Worm (Caenorhabditis elegans) whole organism, young adult: ENCODE results near the gene eif-3.D.

Experiments used
- C06A6.2 ChIP-seq: fragments of 200-800 bp; sonication (Bioruptor generic); conservative IDR thresholded peaks from 2 replicates; pipeline ENCODE4 v1.3.6; 2022; ENCODE audit warnings: missing genetic modification characterization, missing compliant biosample characterization
- F33H1.4 ChIP-seq: fragments of 200-800 bp; sonication (Bioruptor generic); IDR thresholded peaks from 2 replicates; pipeline ENCODE4 v1.3.6; 2022; ENCODE audit warnings: missing genetic modification reagents, missing genetic modification characterization, missing compliant biosample characterization
- F49E8.2 ChIP-seq: sonication (generic microtip); optimal IDR thresholded peaks from 3 replicates; lab custom pipeline; 2017; ENCODE audit warnings: missing genetic modification characterization, mild to moderate bottlenecking, missing compliant biosample characterization, antibody characterized with exemption, moderate library complexity; ENCODE audit not compliant: insufficient read depth
- F52B5.7 ChIP-seq: sonication (generic microtip); optimal IDR thresholded peaks from 2 replicates; lab custom pipeline; 2016; ENCODE audit warnings: mild to moderate bottlenecking, missing genetic modification characterization, missing compliant biosample characterization
- F57A8.1 ChIP-seq: fragments of 200-800 bp; sonication (Bioruptor generic); optimal IDR thresholded peaks from 2 replicates; lab custom pipeline; 2018; ENCODE audit warnings: mild to moderate bottlenecking, missing genetic modification characterization, moderate library complexity, missing compliant biosample characterization
- Y79H2A.3 ChIP-seq: fragments of 200-800 bp; sonication (Bioruptor generic); conservative IDR thresholded peaks from 2 replicates; pipeline ENCODE4 v1.3.6; 2022; ENCODE audit warnings: missing genetic modification reagents, missing genetic modification characterization, missing compliant biosample characterization
- Y95B8A.8 ChIP-seq: fragments of 200-800 bp; sonication (Bioruptor generic); IDR thresholded peaks from 2 replicates; pipeline ENCODE4 v1.3.6; 2022; ENCODE audit warnings: missing genetic modification reagents, missing genetic modification characterization, missing compliant biosample characterization
- akir-1 ChIP-seq: fragments of 200-800 bp; sonication (Bioruptor generic); optimal IDR thresholded peaks from 2 replicates; lab custom pipeline; 2018; ENCODE audit warnings: mild to moderate bottlenecking, missing genetic modification characterization, moderate library complexity, missing compliant biosample characterization
- aptf-3 ChIP-seq: fragments of 200-800 bp; sonication (Bioruptor generic); IDR thresholded peaks from 2 replicates; pipeline ENCODE4 v1.3.6; 2022; ENCODE audit warnings: missing genetic modification characterization, missing compliant biosample characterization
- attf-5 ChIP-seq: fragments of 200-800 bp; sonication (Bioruptor generic); optimal IDR thresholded peaks from 2 replicates; lab custom pipeline; 2018; ENCODE audit warnings: mild to moderate bottlenecking, missing genetic modification characterization, missing compliant biosample characterization
- attf-6 ChIP-seq: fragments of 200-800 bp; sonication (Bioruptor generic); IDR thresholded peaks from 2 replicates; pipeline ENCODE4 v1.3.6; 2022; ENCODE audit warnings: missing genetic modification reagents, missing genetic modification characterization, missing compliant biosample characterization
- bed-2 ChIP-seq: fragments of 200-800 bp; sonication (Bioruptor generic); IDR thresholded peaks from 2 replicates; pipeline ENCODE4 v1.3.6; 2022; ENCODE audit warnings: missing genetic modification reagents, missing genetic modification characterization, missing compliant biosample characterization
- ccch-3 ChIP-seq: fragments of 200-800 bp; sonication (Bioruptor generic); optimal IDR thresholded peaks from 2 replicates; lab custom pipeline; 2018; ENCODE audit warnings: mild to moderate bottlenecking, missing genetic modification characterization, missing compliant biosample characterization
- ceh-27 ChIP-seq: fragments of 200-800 bp; sonication (Bioruptor generic); optimal IDR thresholded peaks from 2 replicates; lab custom pipeline; 2018; ENCODE audit warnings: mild to moderate bottlenecking, missing genetic modification characterization, moderate library complexity, missing compliant biosample characterization
- egl-44 ChIP-seq: fragments of 200-800 bp; sonication (Bioruptor generic); IDR thresholded peaks from 2 replicates; pipeline ENCODE4 v1.3.6; 2022; ENCODE audit warnings: missing genetic modification reagents, missing genetic modification characterization, missing compliant biosample characterization
- ets-4 ChIP-seq: fragments of 200-800 bp; sonication (Bioruptor generic); optimal IDR thresholded peaks from 2 replicates; lab custom pipeline; 2018; ENCODE audit warnings: mild to moderate bottlenecking, missing genetic modification characterization, missing compliant biosample characterization
- fkh-3 ChIP-seq: sonication (generic microtip); optimal IDR thresholded peaks from 2 replicates; lab custom pipeline; 2016; ENCODE audit warnings: mild to moderate bottlenecking, missing genetic modification characterization, missing compliant biosample characterization
- hrde-1 ChIP-seq: sonication (generic microtip); optimal IDR thresholded peaks from 2 replicates; lab custom pipeline; 2016; ENCODE audit warnings: missing genetic modification characterization, mild to moderate bottlenecking, missing compliant biosample characterization, moderate library complexity, missing genotype, missing genetic modification reagents, borderline replicate concordance
- let-526 ChIP-seq: fragments of 200-800 bp; sonication (Bioruptor generic); IDR thresholded peaks from 2 replicates; pipeline ENCODE4 v1.3.6; 2022; ENCODE audit warnings: missing genetic modification reagents, missing genetic modification characterization, missing compliant biosample characterization
- let-607 ChIP-seq, 2 experiments: fragments of 200-800 bp in 1 of 2; sonication (Bioruptor generic) in 1 of 2; sonication (generic microtip) in 1 of 2; optimal IDR thresholded peaks; 2 replicates each; lab custom pipeline; 2016 to 2018; ENCODE audit warnings: mild to moderate bottlenecking in 2 of 2, missing compliant biosample characterization in 2 of 2, missing genetic modification characterization in 2 of 2, moderate library complexity in 2 of 2, missing genotype in 1 of 2
- lin-26 ChIP-seq: fragments of 200-800 bp; sonication (Bioruptor generic); IDR thresholded peaks from 2 replicates; pipeline ENCODE4 v1.3.6; 2022; ENCODE audit warnings: missing genetic modification reagents, missing genetic modification characterization, missing compliant biosample characterization
- lin-40 ChIP-seq: sonication (generic microtip); optimal IDR thresholded peaks from 2 replicates; lab custom pipeline; 2016; ENCODE audit warnings: missing genetic modification characterization, mild to moderate bottlenecking, missing compliant biosample characterization, missing genotype, missing genetic modification reagents
- lin-54 ChIP-seq: fragments of 200-800 bp; sonication (Bioruptor generic); optimal IDR thresholded peaks from 2 replicates; lab custom pipeline; 2018; ENCODE audit warnings: mild to moderate bottlenecking, missing genetic modification characterization, missing compliant biosample characterization
- lsl-1 ChIP-seq: fragments of 200-800 bp; sonication (Bioruptor generic); optimal IDR thresholded peaks from 2 replicates; lab custom pipeline; 2018; ENCODE audit warnings: mild to moderate bottlenecking, missing genetic modification characterization, moderate library complexity, missing compliant biosample characterization
- madf-6 ChIP-seq: fragments of 200-800 bp; sonication (Bioruptor generic); IDR thresholded peaks from 2 replicates; pipeline ENCODE4 v1.3.6; 2022; ENCODE audit warnings: missing genetic modification reagents, missing genetic modification characterization, missing compliant biosample characterization
- mcd-1 ChIP-seq: fragments of 200-800 bp; sonication (Bioruptor generic); IDR thresholded peaks from 2 replicates; pipeline ENCODE4 v1.3.6; 2022; ENCODE audit warnings: missing genetic modification reagents, missing genetic modification characterization, missing compliant biosample characterization
- mel-28 ChIP-seq: sonication (generic microtip); optimal IDR thresholded peaks from 2 replicates; lab custom pipeline; 2016; ENCODE audit warnings: borderline replicate concordance, mild to moderate bottlenecking, missing genetic modification characterization, missing compliant biosample characterization
- nfya-1 ChIP-seq: sonication (generic microtip); optimal IDR thresholded peaks from 2 replicates; lab custom pipeline; 2017; ENCODE audit warnings: antibody characterized with exemption, missing compliant biosample characterization, missing genetic modification characterization, borderline replicate concordance; ENCODE audit not compliant: insufficient read depth
- nfya-2 ChIP-seq: fragments of 200-800 bp; sonication (Bioruptor generic); IDR thresholded peaks from 2 replicates; pipeline ENCODE4 v1.3.6; 2022; ENCODE audit warnings: missing genetic modification reagents, missing genetic modification characterization, missing compliant biosample characterization
- nhr-120 ChIP-seq: fragments of 200-800 bp; sonication (Bioruptor generic); IDR thresholded peaks from 2 replicates; pipeline ENCODE4 v1.3.6; 2022; ENCODE audit warnings: missing genetic modification characterization, missing compliant biosample characterization
- nhr-80 ChIP-seq: sonication (generic microtip); optimal IDR thresholded peaks from 2 replicates; lab custom pipeline; 2016; ENCODE audit warnings: missing genetic modification characterization, missing compliant biosample characterization
- rec-8 ChIP-seq, 2 experiments: sonication (generic microtip); optimal IDR thresholded peaks; 2 replicates each; lab custom pipeline; 2016; ENCODE audit warnings: mild to moderate bottlenecking in 2 of 2, missing genetic modification characterization in 2 of 2, missing genetic modification reagents in 2 of 2, missing genotype in 2 of 2, missing biosample characterization in 1 of 2, missing compliant biosample characterization in 1 of 2, moderate library complexity in 1 of 2
- repo-1 ChIP-seq: sonication (generic microtip); optimal IDR thresholded peaks from 2 replicates; lab custom pipeline; 2017; ENCODE audit warnings: mild to moderate bottlenecking, missing genetic modification characterization, missing compliant biosample characterization
- sea-2 ChIP-seq: fragments of 200-800 bp; sonication (Bioruptor generic); IDR thresholded peaks from 2 replicates; pipeline ENCODE4 v1.3.6; 2022; ENCODE audit warnings: missing genetic modification characterization, missing compliant biosample characterization
- somi-1 ChIP-seq: fragments of 200-800 bp; sonication (Bioruptor generic); optimal IDR thresholded peaks from 2 replicates; lab custom pipeline; 2018; ENCODE audit warnings: mild to moderate bottlenecking, missing genetic modification characterization, missing compliant biosample characterization
- unc-130 ChIP-seq: sonication (generic microtip); optimal IDR thresholded peaks from 2 replicates; lab custom pipeline; 2016; ENCODE audit warnings: missing genetic modification reagents, missing genetic modification characterization, missing compliant biosample characterization
- unc-62 ChIP-seq: fragments of 150-350 bp; optimal IDR thresholded peaks from 2 replicates; lab custom pipeline; 2014; ENCODE audit warnings: missing biosample characterization, missing genetic modification reagents, missing genetic modification characterization
- zim-3 ChIP-seq: sonication (generic microtip); optimal IDR thresholded peaks from 2 replicates; lab custom pipeline; 2017; ENCODE audit warnings: mild to moderate bottlenecking, missing genetic modification characterization, moderate library complexity, missing compliant biosample characterization
- ztf-25 ChIP-seq: fragments of 200-800 bp; sonication (Bioruptor generic); IDR thresholded peaks from 2 replicates; pipeline ENCODE4 v1.3.6; 2022; ENCODE audit warnings: missing genetic modification reagents, missing genetic modification characterization, missing compliant biosample characterization

eif-3.D gene

DNA sequence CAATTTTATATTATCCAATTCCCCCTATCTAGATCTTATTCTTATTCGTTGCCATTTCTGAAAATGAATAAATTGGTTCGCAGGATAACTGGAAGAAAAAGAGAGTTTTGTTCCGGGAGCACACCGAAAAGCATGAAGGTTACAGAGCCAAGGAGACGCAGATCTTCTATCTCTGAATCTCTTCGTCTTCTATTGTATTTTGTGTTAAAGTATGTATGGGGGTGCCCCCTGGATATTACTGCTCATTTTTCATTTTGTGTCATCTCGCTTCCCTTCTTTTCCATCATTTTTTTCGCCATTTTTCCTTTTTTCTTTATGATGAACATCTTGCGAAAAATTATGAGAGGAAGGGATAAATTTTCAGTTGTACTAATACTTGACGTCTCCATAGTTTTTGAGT, 37.7 kb downstream of the eif-3.D start:
- TF ChIP-seq C06A6.2 (GFP tag; lab: Robert Waterston, UW) = no peak
- TF ChIP-seq mcd-1 (GFP tag; lab: Robert Waterston, UW) = no peak
- no peak for TF ChIP-seq let-526 (GFP tag; lab: Robert Waterston, UW)
- TF ChIP-seq attf-5 (GFP tag; lab: Kevin White, UChicago) = no peak
- no peak for TF ChIP-seq let-607 (tag; optimal IDR thresholded peaks at IDR 0.05; lab: Kevin White, UChicago)
- no peak for TF ChIP-seq nfya-2
- TF ChIP-seq, all 124 proteins: peak for 0

DNA sequence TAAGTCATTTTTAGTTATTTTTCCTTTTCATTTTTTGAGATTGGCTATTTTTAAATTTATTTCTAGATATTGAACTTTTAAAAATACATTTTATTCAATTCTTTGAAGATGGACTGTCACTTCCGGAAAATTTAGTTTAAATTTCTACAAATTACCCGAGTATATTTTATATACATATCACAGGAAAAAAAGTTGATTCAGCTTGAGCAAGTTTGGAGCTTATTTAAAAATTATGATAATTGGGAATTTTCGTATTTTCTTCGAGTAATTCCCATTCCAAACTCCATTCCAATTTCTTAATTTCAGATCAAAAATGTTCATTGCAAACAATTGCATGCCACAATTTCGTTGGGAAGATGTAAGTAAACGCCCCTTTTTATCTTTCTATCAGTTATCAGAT, 41.7 kb downstream of the eif-3.D start, which contains the start of gene arrd-15:
Gene arrd-15 (plus strand): TSS at position 301 of the 400 bp plus-strand sequence.
- TF ChIP-seq repo-1 (no peak), ccch-3 (GFP tag; lab: Kevin White, UChicago) (no peak), akir-1 (no peak)
- TF ChIP-seq, all 124 proteins: peak for 0

DNA sequence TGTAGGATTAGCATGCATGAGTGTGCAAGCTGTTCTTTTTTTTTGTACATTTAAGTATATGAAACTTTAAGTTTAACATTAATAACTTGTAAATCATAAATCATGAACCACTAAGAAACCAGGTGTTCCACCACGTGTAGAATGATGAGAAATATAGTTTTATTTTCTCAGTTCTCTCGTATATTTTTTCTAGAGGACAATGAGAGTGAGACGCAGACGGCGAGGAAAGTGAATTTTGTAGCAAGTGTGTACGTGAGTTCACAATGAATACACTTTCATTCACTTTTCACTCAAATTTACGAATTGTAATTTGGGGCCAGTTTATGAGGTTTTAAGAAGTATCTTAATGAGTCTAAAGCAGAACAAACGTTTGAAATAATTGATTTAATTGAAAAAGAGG, 44.9 kb downstream of the eif-3.D start:
- TF ChIP-seq lin-54 (GFP tag; lab: Kevin White, UChicago) (no peak), lin-26 (no peak), rec-8 (tag; optimal IDR thresholded peaks at IDR 0.05; lab: Kevin White, UChicago) (no peak), F33H1.4 (GFP tag; lab: Robert Waterston, UW) (no peak), nhr-80 (tag; lab: Kevin White, UChicago) (no peak), lin-40 (tag; lab: Kevin White, UChicago) (no peak), mel-28 (tag; lab: Kevin White, UChicago) (no peak), zim-3 (tag; lab: Kevin White, UChicago) (no peak), F49E8.2 (no peak), ztf-25 (GFP tag; lab: Robert Waterston, UW) (no peak), nfya-1 (tag; lab: Kevin White, UChicago) (no peak), Y95B8A.8 (no peak), bed-2 (GFP tag; lab: Robert Waterston, UW) (no peak), unc-62 (no peak), attf-6 (GFP tag; lab: Robert Waterston, UW) (no peak), unc-130 (GFP tag; lab: Kevin White, UChicago) (no peak), ceh-27 (GFP tag; lab: Kevin White, UChicago) (no peak), F52B5.7 (no peak), ets-4 (GFP tag; lab: Kevin White, UChicago) (no peak)
- TF ChIP-seq, all 124 proteins: peak for 0

DNA sequence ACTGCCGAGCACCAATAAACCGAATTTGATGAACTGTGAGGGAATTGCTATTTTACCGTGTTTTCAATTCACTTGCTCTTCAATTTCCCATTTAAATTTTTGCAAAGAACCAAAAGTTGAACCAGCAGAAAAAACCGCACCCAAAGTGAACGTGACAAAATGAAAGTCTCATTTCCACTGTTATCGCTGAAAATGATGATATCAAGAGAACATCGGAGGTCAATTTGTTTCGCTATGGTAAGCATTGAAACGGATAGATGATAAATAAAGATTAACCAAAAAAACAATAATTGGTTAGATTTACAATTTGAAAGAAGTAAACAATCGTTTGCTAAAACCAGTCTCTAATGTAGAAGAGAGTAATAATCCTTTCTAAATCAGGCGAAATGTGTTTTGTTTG, 45.8 kb downstream of the eif-3.D start:
- TF ChIP-seq madf-6 (no peak), lsl-1 (GFP tag; lab: Kevin White, UChicago) (no peak), somi-1 (no peak), Y79H2A.3 (GFP tag; lab: Robert Waterston, UW) (no peak), F57A8.1 (no peak), egl-44 (no peak), hrde-1 (no peak), sea-2 (GFP tag; lab: Robert Waterston, UW) (no peak), fkh-3 (tag; lab: Kevin White, UChicago) (no peak), nhr-120 (GFP tag; lab: Robert Waterston, UW) (no peak), aptf-3 (no peak)
- TF ChIP-seq, all 124 proteins: peak for 0
